Worm (Caenorhabditis elegans) whole organism, young adult: Measurements from ENCODE around the gene K07C5.9.

Experiments
- ceh-58 ChIP-seq: fragments of 200-800 bp; sonication (Bioruptor generic); IDR thresholded peaks from 2 replicates; pipeline ENCODE4 v1.3.6; 2022; ENCODE audit warnings: missing genetic modification characterization, missing compliant biosample characterization
- hrde-1 ChIP-seq: sonication (generic microtip); optimal IDR thresholded peaks from 2 replicates; lab custom pipeline; 2016; ENCODE audit warnings: missing genetic modification characterization, mild to moderate bottlenecking, missing compliant biosample characterization, moderate library complexity, missing genotype, missing genetic modification reagents, borderline replicate concordance
- lag-1 ChIP-seq: fragments of 200-800 bp; sonication (Bioruptor generic); IDR thresholded peaks from 2 replicates; pipeline ENCODE4 v1.3.6; 2022; ENCODE audit warnings: missing genetic modification reagents, missing genetic modification characterization, missing compliant biosample characterization
- unc-62 ChIP-seq: fragments of 150-350 bp; optimal IDR thresholded peaks from 2 replicates; lab custom pipeline; 2014; ENCODE audit warnings: missing biosample characterization, missing genetic modification reagents, missing genetic modification characterization

ce11 chrV:10338305-10338992 is 11.5 kb downstream of the K07C5.9 start, which contains the start of gene arx-2:
- TF ChIP-seq hrde-1 (tag; lab: Kevin White, UChicago), result no peak
- no peak for TF ChIP-seq ceh-58 (GFP tag; lab: Robert Waterston, UW)
- no peak for TF ChIP-seq lag-1 (GFP tag; lab: Robert Waterston, UW)
- TF ChIP-seq unc-62 (GFP tag; lab: Kevin White, UChicago), result no peak
